Fruit fly (Drosophila melanogaster) whole organism, embryonic: ENCODE measurements around the gene CG7328.

Source experiments
- Abd-B ChIP-seq: fragments of 200-800 bp; sonication (Bioruptor generic); optimal IDR thresholded peaks from 2 replicates; lab custom pipeline; 2018; ENCODE audit warnings: missing biosample characterization, mild to moderate bottlenecking, missing genetic modification characterization, moderate library complexity
- Atf3 ChIP-seq: fragments of 200-800 bp; sonication (Bioruptor generic); optimal IDR thresholded peaks from 3 replicates; lab custom pipeline; 2016; ENCODE audit warnings: missing biosample characterization, missing genetic modification characterization
- Bdp1 ChIP-seq: fragments of 200-800 bp; sonication (Bioruptor generic); optimal IDR thresholded peaks from 3 replicates; lab custom pipeline; 2016; ENCODE audit warnings: missing biosample characterization, missing genetic modification characterization
- Bgb ChIP-seq: fragments of 200-800 bp; sonication (Bioruptor generic); IDR thresholded peaks from 2 replicates; pipeline ENCODE4 v1.3.6; 2022; ENCODE audit warnings: missing biosample characterization, missing genetic modification characterization; ENCODE audit not compliant: partially characterized antibody
- BtbVII ChIP-seq: fragments of 200-800 bp; sonication (Bioruptor generic); optimal IDR thresholded peaks from 3 replicates; lab custom pipeline; 2017; ENCODE audit warnings: missing biosample characterization, mild to moderate bottlenecking, missing genetic modification characterization
- CG11085 ChIP-seq: fragments of 200-800 bp; sonication (Bioruptor generic); IDR thresholded peaks from 2 replicates; pipeline ENCODE4 v1.3.6; 2022; ENCODE audit warnings: missing biosample characterization, missing genetic modification characterization
- CG11723 ChIP-seq: fragments of 200-800 bp; sonication (Bioruptor generic); optimal IDR thresholded peaks from 2 replicates; lab custom pipeline; 2017; ENCODE audit warnings: missing biosample characterization, mild to moderate bottlenecking, missing genetic modification characterization
- CG12744 ChIP-seq: fragments of 200-800 bp; sonication (Bioruptor generic); optimal IDR thresholded peaks from 2 replicates; lab custom pipeline; 2016; ENCODE audit warnings: missing biosample characterization, missing genetic modification characterization
- CG15269 ChIP-seq: fragments of 200-800 bp; sonication (Bioruptor generic); optimal IDR thresholded peaks from 2 replicates; lab custom pipeline; 2018; ENCODE audit warnings: missing biosample characterization, mild to moderate bottlenecking, missing genetic modification characterization, moderate library complexity
- CG16779 ChIP-seq: fragments of 200-800 bp; sonication (Bioruptor generic); IDR thresholded peaks from 2 replicates; pipeline ENCODE4 v1.3.6; 2022; ENCODE audit warnings: missing biosample characterization, missing genetic modification characterization
- CG17186 ChIP-seq: fragments of 200-800 bp; sonication (Bioruptor generic); optimal IDR thresholded peaks from 3 replicates; lab custom pipeline; 2017; ENCODE audit warnings: missing biosample characterization, missing genetic modification reagents, missing genetic modification characterization
- CG17328 ChIP-seq: fragments of 200-800 bp; sonication (Bioruptor generic); IDR thresholded peaks from 2 replicates; pipeline ENCODE4 v1.3.6; 2022; ENCODE audit warnings: missing biosample characterization, missing genetic modification characterization
- CG17829 ChIP-seq: fragments of 200-800 bp; optimal IDR thresholded peaks from 2 replicates; lab custom pipeline; 2019; ENCODE audit warnings: missing biosample characterization, mild to moderate bottlenecking, missing genetic modification characterization, moderate library complexity
- CG18262 ChIP-seq: fragments of 200-800 bp; optimal IDR thresholded peaks from 3 replicates; lab custom pipeline; 2019; ENCODE audit warnings: missing biosample characterization, mild to moderate bottlenecking, missing genetic modification characterization, moderate library complexity
- CG18764 ChIP-seq: fragments of 200-800 bp; sonication (Bioruptor generic); optimal IDR thresholded peaks from 3 replicates; lab custom pipeline; 2016; ENCODE audit warnings: missing biosample characterization, missing genetic modification characterization
- CG2120 ChIP-seq: fragments of 200-800 bp; sonication (Bioruptor generic); optimal IDR thresholded peaks from 3 replicates; lab custom pipeline; 2016; ENCODE audit warnings: missing biosample characterization, missing genetic modification characterization
- CG3065 ChIP-seq: fragments of 200-800 bp; sonication (Bioruptor generic); optimal IDR thresholded peaks from 2 replicates; lab custom pipeline; 2016; ENCODE audit warnings: missing biosample characterization, missing genetic modification characterization
- CG31388 ChIP-seq: fragments of 200-800 bp; sonication (Bioruptor generic); optimal IDR thresholded peaks from 2 replicates; lab custom pipeline; 2016; ENCODE audit warnings: missing biosample characterization, missing genetic modification characterization
- CG3281 ChIP-seq: fragments of 200-800 bp; sonication (Bioruptor generic); optimal IDR thresholded peaks from 3 replicates; lab custom pipeline; 2017; ENCODE audit warnings: missing biosample characterization, mild to moderate bottlenecking, missing genetic modification characterization
- CG33557 ChIP-seq: fragments of 200-800 bp; sonication (Bioruptor generic); optimal IDR thresholded peaks from 2 replicates; lab custom pipeline; 2019; ENCODE audit warnings: missing biosample characterization, mild to moderate bottlenecking, missing genetic modification characterization, moderate library complexity
- CG7987 ChIP-seq: fragments of 200-800 bp; sonication (Bioruptor generic); optimal IDR thresholded peaks from 2 replicates; lab custom pipeline; 2018; ENCODE audit warnings: missing biosample characterization, mild to moderate bottlenecking, missing genetic modification characterization, moderate library complexity
- CG9437 ChIP-seq: fragments of 200-800 bp; sonication (Bioruptor generic); optimal IDR thresholded peaks from 2 replicates; lab custom pipeline; 2018; ENCODE audit warnings: missing biosample characterization, mild to moderate bottlenecking, missing genetic modification characterization
- CG9876 ChIP-seq: fragments of 200-800 bp; sonication (Bioruptor generic); optimal IDR thresholded peaks from 2 replicates; lab custom pipeline; 2016; ENCODE audit warnings: missing biosample characterization, missing genetic modification characterization
- CTCF ChIP-seq: fragments of 200-800 bp; sonication (Bioruptor generic); optimal IDR thresholded peaks from 2 replicates; lab custom pipeline; 2017; ENCODE audit warnings: missing biosample characterization, mild to moderate bottlenecking, missing genetic modification characterization, moderate library complexity
- D19B ChIP-seq: fragments of 200-800 bp; sonication (Bioruptor generic); optimal IDR thresholded peaks from 2 replicates; lab custom pipeline; 2017; ENCODE audit warnings: missing biosample characterization, mild to moderate bottlenecking, missing genetic modification characterization
- Dfd ChIP-seq, 2 experiments: fragments of >200 bp; optimal IDR thresholded peaks; 2 replicates each; lab custom pipeline; 2017; ENCODE audit warnings: missing biosample characterization in 2 of 2, missing genetic modification characterization in 2 of 2
- Drgx ChIP-seq: fragments of 200-800 bp; sonication (Bioruptor generic); IDR thresholded peaks from 2 replicates; pipeline ENCODE4 v1.3.6; 2022; ENCODE audit warnings: missing biosample characterization, missing genetic modification characterization
- Eip74EF ChIP-seq, 2 experiments: fragments of 200-800 bp in 1 of 2; fragments of >200 bp in 1 of 2; sonication (Bioruptor generic) in 1 of 2; optimal IDR thresholded peaks; 2 replicates each; lab custom pipeline; 2017 to 2019; ENCODE audit warnings: missing biosample characterization in 2 of 2, missing genetic modification characterization in 2 of 2, mild to moderate bottlenecking in 1 of 2, moderate library complexity in 1 of 2
- HmgD ChIP-seq: fragments of 200-800 bp; sonication (Bioruptor generic); optimal IDR thresholded peaks from 3 replicates; lab custom pipeline; 2016; ENCODE audit warnings: missing biosample characterization, missing genetic modification characterization
- Hr39 ChIP-seq: fragments of >200 bp; optimal IDR thresholded peaks from 2 replicates; lab custom pipeline; 2017
- Mad ChIP-seq: fragments of 200-800 bp; sonication (Bioruptor generic); optimal IDR thresholded peaks from 2 replicates; lab custom pipeline; 2016; ENCODE audit warnings: missing biosample characterization, missing genetic modification characterization
- Mes4 ChIP-seq: fragments of 200-800 bp; sonication (Bioruptor generic); optimal IDR thresholded peaks from 2 replicates; lab custom pipeline; 2016; ENCODE audit warnings: missing biosample characterization, missing genetic modification characterization
- NC2α ChIP-seq: fragments of 200-800 bp; sonication (Bioruptor generic); optimal IDR thresholded peaks from 2 replicates; lab custom pipeline; 2016; ENCODE audit warnings: missing biosample characterization, missing genetic modification characterization
- NC2β ChIP-seq: fragments of 200-800 bp; sonication (Bioruptor generic); optimal IDR thresholded peaks from 2 replicates; lab custom pipeline; 2016; ENCODE audit warnings: missing biosample characterization, missing genetic modification characterization
- PHDP ChIP-seq: fragments of 200-800 bp; sonication (Bioruptor generic); optimal IDR thresholded peaks from 3 replicates; lab custom pipeline; 2018; ENCODE audit warnings: missing biosample characterization, mild to moderate bottlenecking, missing genetic modification characterization, moderate library complexity
- Rfx ChIP-seq: fragments of 200-800 bp; sonication (Bioruptor generic); IDR thresholded peaks from 2 replicates; pipeline ENCODE4 v1.3.6; 2022; ENCODE audit warnings: missing biosample characterization, missing genetic modification characterization
- TFAM ChIP-seq: fragments of 200-800 bp; sonication (Bioruptor generic); optimal IDR thresholded peaks from 2 replicates; lab custom pipeline; 2017; ENCODE audit warnings: missing biosample characterization, missing genetic modification characterization, inconsistent platforms
- Xbp1 ChIP-seq: fragments of 200-800 bp; sonication (Bioruptor generic); optimal IDR thresholded peaks from 3 replicates; lab custom pipeline; 2016; ENCODE audit warnings: missing biosample characterization, mild to moderate bottlenecking, missing genetic modification characterization
- cas ChIP-seq: fragments of 200-800 bp; sonication (Bioruptor generic); IDR thresholded peaks from 2 replicates; pipeline ENCODE4 v1.3.6; 2022; ENCODE audit warnings: missing biosample characterization, missing genetic modification characterization
- corto ChIP-seq: fragments of 200-800 bp; sonication (Bioruptor generic); optimal IDR thresholded peaks from 2 replicates; lab custom pipeline; 2016; ENCODE audit warnings: missing biosample characterization, mild to moderate bottlenecking, missing genetic modification characterization, moderate library complexity
- dati ChIP-seq: fragments of 200-800 bp; sonication (Bioruptor generic); IDR thresholded peaks from 2 replicates; pipeline ENCODE4 v1.3.6; 2022; ENCODE audit warnings: missing biosample characterization, missing genetic modification characterization
- emc ChIP-seq: fragments of 200-800 bp; sonication (Bioruptor generic); optimal IDR thresholded peaks from 2 replicates; lab custom pipeline; 2016; ENCODE audit warnings: missing biosample characterization, missing genetic modification characterization
- eyg ChIP-seq: fragments of 200-800 bp; sonication (Bioruptor generic); optimal IDR thresholded peaks from 3 replicates; lab custom pipeline; 2016; ENCODE audit warnings: missing biosample characterization, missing genetic modification characterization
- jigr1 ChIP-seq: fragments of 200-800 bp; sonication (Bioruptor generic); IDR thresholded peaks from 3 replicates; pipeline ENCODE4 v1.3.6; 2022; ENCODE audit warnings: missing biosample characterization, missing genetic modification characterization
- jing ChIP-seq: fragments of 200-800 bp; sonication (Bioruptor generic); optimal IDR thresholded peaks from 2 replicates; lab custom pipeline; 2018; ENCODE audit warnings: missing biosample characterization, mild to moderate bottlenecking, missing genetic modification characterization
- oc ChIP-seq: fragments of 200-800 bp; sonication (Bioruptor generic); optimal IDR thresholded peaks from 2 replicates; lab custom pipeline; 2018; ENCODE audit warnings: missing biosample characterization, mild to moderate bottlenecking, missing genetic modification characterization, moderate library complexity
- p53 ChIP-seq: fragments of 200-800 bp; sonication (Bioruptor generic); optimal IDR thresholded peaks from 2 replicates; lab custom pipeline; 2016; ENCODE audit warnings: missing biosample characterization, missing genetic modification characterization
- seq ChIP-seq: fragments of 200-800 bp; sonication (Bioruptor generic); IDR thresholded peaks from 2 replicates; pipeline ENCODE4 v1.3.6; 2022; ENCODE audit warnings: missing biosample characterization, missing genetic modification characterization
- tap ChIP-seq: fragments of 200-800 bp; optimal IDR thresholded peaks from 3 replicates; lab custom pipeline; 2019; ENCODE audit warnings: missing biosample characterization, mild to moderate bottlenecking, missing genetic modification characterization, moderate library complexity
- zen2 ChIP-seq: fragments of 200-800 bp; sonication (Bioruptor generic); IDR thresholded peaks from 3 replicates; pipeline ENCODE4 v1.3.6; 2022; ENCODE audit warnings: missing biosample characterization, missing genetic modification characterization; ENCODE audit not compliant: partially characterized antibody
- zfh1 ChIP-seq: fragments of 200-800 bp; sonication (Bioruptor generic); IDR thresholded peaks from 3 replicates; pipeline ENCODE4 v1.3.6; 2022; ENCODE audit warnings: missing biosample characterization, missing genetic modification characterization

Gene CG7328

DNA sequence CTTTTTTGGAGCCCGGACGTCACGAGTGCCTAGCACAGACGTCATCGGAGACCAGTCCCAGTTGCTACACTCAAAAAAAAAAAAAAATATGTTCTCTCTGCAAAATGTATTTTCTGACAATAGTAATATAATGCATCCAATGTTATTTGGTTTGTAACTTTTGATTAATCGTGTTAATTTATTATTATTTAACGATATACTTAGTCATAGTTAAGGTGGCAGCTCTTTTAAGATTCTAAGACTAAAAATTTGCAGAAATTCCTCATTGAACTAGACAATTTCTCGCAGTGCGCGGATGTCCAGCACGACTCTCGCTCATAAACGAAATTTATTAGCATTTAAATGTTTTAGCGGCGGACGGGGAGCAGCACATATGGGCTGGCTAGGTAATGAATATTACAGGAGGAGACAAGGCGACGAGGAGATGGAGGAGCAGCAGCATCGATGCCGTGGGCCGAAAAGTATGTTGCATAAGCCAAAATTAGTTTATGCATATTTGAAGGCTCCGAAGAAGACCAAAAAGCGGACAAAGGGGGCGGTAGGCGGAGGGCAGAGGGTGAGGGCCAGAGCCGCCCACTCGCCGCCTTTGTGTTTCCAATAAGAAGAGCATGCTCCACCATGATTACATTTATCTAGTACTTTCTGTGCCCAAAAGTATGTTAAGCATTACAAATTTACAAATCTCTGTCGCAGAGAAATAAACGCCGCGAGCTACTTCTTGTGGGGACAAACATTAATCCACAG is 43.1 kb upstream of the CG7328 start (continued):
- TF ChIP-seq CG11085 (GFP tag; lab: Robert Waterston, UW) (no peak), CG18262 (tag; lab: Kevin White, UChicago) (peak; percentile 56), zfh1 (GFP tag; lab: Robert Waterston, UW) (0 out of 3 replicates have a peak, but pooled peaks have one; percentile 40), jigr1 (GFP tag; lab: Robert Waterston, UW) (no peak), emc (GFP tag; lab: Kevin White, UChicago) (no peak), Bgb (GFP tag; lab: Robert Waterston, UW) (no peak), CG15269 (tag; lab: Kevin White, UChicago) (peak; percentile 59), corto (no peak), dati (no peak), Abd-B (peak; percentile 39), CG31388 (GFP tag; lab: Kevin White, UChicago) (no peak), NC2β (GFP tag; lab: Kevin White, UChicago) (peak; percentile 11), CG12744 (GFP tag; lab: Kevin White, UChicago) (no peak), CG7987 (GFP tag; lab: Kevin White, UChicago) (no peak), D19B (no peak), Drgx (GFP tag; lab: Robert Waterston, UW) (peak; percentile 56), CG9437 (GFP tag; lab: Kevin White, UChicago) (peak; percentile 33), CG17829 (peak; percentile 18), NC2α (GFP tag; lab: Kevin White, UChicago) (no peak), CG17186 (GFP tag; lab: Kevin White, UChicago) (no peak), zen2 (no peak), HmgD (no peak), PHDP (peak; percentile 52), CG2120 (peak; percentile 75), CG9876 (GFP tag; lab: Kevin White, UChicago) (no peak), Mes4 (GFP tag; lab: Kevin White, UChicago) (no peak), tap (tag; lab: Kevin White, UChicago) (peak; percentile 7), Xbp1 (peak; percentile 61), Rfx (peak; percentile 61; the same call in 1 of the 2 replicates), Mad (GFP tag; lab: Kevin White, UChicago) (no peak), eyg (GFP tag; lab: Kevin White, UChicago) (no peak), CG17328 (GFP tag; lab: Robert Waterston, UW) (0 out of 2 replicates have a peak, but pooled peaks have one; percentile 19), TFAM (GFP tag; lab: Kevin White, UChicago) (no peak), CG16779 (GFP tag; lab: Robert Waterston, UW) (no peak), Eip74EF (GFP tag; optimal IDR thresholded peaks at IDR 0.05; lab: Kevin White, UChicago) (no peak), Atf3 (GFP tag; lab: Kevin White, UChicago) (no peak), seq (peak; percentile 56; the same call in 1 of the 2 replicates), oc (tag; lab: Kevin White, UChicago) (no peak), cas (no peak), CG11723 (GFP tag; lab: Kevin White, UChicago) (peak; percentile 28), CG18764 (no peak), Hr39 (lab: Kevin White, UChicago) (no peak), Dfd (GFP tag; optimal IDR thresholded peaks at IDR 0.05; lab: Kevin White, UChicago) (no peak), CG3281 (GFP tag; lab: Kevin White, UChicago) (peak; percentile 59), CG33557 (GFP tag; lab: Kevin White, UChicago) (no peak), CG3065 (GFP tag; lab: Kevin White, UChicago) (no peak), CTCF (GFP tag; lab: Kevin White, UChicago) (no peak), BtbVII (GFP tag; lab: Kevin White, UChicago) (peak; percentile 17), jing (GFP tag; lab: Kevin White, UChicago) (no peak), p53 (no peak), Bdp1 (GFP tag; lab: Kevin White, UChicago) (no peak)
